Fruit fly (Drosophila melanogaster): ENCODE results near the gene Mis12.
A peak's percentile ranks its signal among the peaks of the same experiment; 100 is the strongest.

The Mis12 gene

DNA sequence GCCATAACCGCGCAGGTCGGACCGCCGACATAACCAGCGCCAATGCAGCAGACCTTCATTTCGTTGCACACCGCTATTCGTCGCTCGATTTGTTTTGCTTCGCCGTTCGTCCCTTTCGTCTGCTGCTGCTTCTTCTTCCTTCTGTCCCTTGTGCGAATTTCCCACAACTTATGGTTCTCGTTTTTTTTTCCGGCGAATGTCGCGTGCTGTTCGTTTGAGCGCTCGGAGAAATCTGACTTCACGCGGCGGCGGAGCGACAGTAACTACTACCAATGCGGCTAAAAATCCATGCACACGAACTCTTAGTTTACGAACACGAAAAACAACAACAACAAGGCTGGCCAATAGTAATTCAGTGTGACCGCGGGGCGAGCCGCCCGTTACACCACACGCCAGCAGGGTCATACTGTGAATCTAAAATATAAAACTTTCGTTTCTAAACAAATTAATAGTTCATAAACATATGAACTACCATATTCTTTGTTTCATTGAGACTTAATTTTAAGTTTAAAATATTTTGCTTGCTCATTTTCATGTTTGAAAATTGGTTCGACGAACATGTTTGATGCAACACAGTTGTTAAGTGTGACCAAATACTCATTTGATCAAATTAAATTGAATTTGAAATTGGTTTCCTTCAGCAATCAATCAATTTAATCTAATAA lies 4.2 kb downstream of the Mis12 start, which contains the start of gene sgl:
sgl (minus strand) TSS at position 271 of the 665 bp plus-strand sequence.
- TF ChIP-seq noc (tag; optimal IDR thresholded peaks at IDR 0.05) = peak; percentile 50

DNA sequence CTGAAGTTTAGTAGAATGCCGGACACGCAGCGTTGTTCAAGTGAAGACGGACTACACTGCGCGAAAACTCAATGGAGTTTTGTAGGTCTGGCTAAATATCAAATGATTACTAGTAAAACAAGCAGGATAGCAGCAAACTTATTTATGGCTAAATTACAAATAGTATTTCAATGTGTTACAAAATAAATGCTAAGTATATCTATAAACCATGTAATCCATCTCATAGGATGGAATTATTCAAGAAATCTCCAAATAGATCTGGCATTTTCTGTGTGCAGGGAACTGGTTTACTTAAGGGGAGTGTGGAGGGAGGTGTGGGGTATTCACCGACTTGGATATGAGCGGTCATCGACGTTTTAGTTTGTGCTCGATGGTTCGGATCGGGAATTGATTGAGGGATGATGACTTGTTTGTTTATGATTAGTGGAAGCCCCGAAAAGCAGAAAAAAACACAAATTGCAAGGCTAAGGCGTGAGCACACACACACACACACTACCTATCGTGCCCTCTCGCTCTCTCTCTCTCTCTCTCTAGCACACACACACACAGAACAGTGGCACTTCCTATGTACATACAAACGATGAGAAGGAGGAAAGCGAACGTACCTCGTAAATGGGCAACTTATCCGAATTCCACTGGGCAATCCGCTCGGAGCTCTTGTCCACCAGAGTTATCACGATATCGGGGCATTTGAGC lies 4.9 kb downstream of the Mis12 start:
- peak; percentile 42 for TF ChIP-seq noc (tag; optimal IDR thresholded peaks at IDR 0.05)

- no peak for TF ChIP-seq noc (tag; optimal IDR thresholded peaks at IDR 0.05)
Observed at dm6 chr3L:6963175-6963574, 5.7 kb downstream of the Mis12 start.

dm6 chr3L:6961992-6962570 lies 6.8 kb downstream of the Mis12 start:
- TF ChIP-seq noc (tag; optimal IDR thresholded peaks at IDR 0.05) = no peak

DNA sequence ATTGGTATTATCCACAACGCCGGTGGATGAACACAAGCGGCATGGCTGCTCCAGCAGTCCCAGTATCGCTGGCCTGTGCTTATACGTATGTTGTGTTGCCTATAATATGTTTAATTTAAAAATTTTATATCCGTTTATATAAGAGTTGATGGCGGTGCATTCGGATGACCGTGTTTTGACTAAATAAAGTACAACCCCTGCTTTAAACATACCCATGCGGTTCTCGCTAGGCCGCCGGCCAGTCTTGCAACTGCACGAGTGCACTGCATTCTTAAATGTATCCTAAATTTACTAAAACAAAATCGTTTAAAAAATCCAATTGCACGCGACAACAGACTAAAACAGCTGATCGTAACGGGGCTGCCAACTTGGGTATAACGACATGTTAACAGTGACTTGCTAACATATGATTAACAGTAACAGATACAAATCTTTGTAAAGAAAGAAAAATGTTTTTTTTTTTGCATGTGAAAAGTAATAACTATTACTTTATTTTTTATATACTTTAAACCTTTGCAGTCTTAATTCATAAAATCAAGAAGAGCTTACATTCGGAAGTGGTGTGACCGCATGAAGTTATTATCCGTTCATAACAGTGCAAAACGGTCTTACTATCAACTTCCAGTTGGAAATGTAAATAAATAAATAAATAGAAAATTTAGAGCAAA lies 11.0 kb downstream of the Mis12 start, which contains the start of the genes Uqcc1 and Surf1:
Uqcc1 (minus strand) TSS at position 356 of the 668 bp plus-strand sequence.
Surf1 (plus strand) TSS at position 594 of the 668 bp plus-strand sequence.
- no peak for TF ChIP-seq noc (tag; optimal IDR thresholded peaks at IDR 0.05)

- TF ChIP-seq noc (tag; optimal IDR thresholded peaks at IDR 0.05) = peak; percentile 89
Observed at dm6 chr3L:6955254-6956229, 13.3 kb downstream of the Mis12 start, which contains the start of the genes CG10077 and CG9948. CG10077 (minus strand) TSS chr3L:6955904. CG9948 (plus strand) TSS chr3L:6955991.

DNA sequence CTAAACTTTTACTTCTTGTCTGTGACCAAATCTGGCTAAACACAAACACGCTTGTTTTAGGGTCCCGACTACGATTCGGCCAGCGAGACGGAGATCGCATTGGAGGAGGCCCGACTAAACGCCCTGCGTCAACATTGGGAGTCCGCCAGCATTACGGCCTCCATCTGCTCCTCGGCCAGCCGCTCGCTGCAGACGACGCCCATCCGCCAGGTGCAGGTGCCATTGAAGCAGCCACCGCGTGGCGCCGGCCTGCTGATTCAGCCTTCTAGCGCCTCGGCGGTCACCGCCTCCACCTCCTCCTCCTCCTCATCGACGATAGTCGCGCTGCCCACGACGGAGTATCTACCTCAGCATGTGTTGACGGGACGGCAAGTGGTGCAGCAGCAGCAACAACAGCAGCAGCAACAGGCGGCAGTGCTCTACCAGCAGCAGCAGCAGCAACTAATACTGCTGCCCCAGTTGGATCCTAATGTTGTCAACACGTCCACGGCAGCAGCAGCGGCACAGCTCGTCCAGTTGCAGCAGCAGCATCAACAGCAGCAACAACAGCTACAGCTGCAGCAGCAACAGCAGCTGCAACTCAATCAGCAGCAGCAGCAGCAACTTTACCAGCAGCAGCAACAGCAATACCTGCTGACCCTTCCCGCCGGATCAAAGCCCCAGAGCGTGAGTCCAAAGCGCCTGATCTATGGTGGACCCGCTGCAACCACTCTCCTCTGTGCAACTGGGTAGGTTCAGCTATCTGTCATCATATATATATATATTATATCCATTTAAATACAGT lies 21.5 kb downstream of the Mis12 start:
- TF ChIP-seq noc (tag; optimal IDR thresholded peaks at IDR 0.05) = no peak

DNA sequence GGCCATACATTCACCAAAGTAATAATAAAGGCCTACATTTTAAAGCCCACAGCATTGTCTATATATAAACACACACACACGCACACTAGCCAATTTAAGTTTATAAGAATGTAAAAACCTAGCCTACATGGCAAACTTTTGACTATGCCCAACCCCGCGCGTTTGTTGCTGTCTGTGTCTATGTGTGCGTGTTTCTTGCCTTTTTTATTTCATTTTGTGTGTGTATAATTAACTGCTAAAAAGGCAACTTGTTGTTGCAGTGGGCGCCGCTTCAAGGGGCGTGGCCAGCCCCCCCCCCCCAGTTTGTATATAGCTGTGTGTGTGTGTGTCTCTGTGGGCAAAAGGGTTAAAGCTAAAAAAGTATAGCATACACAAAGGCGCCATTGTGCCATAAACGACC lies 23.5 kb downstream of the Mis12 start:
- no peak for TF ChIP-seq noc (tag; optimal IDR thresholded peaks at IDR 0.05)

dm6 chr3L:6943948-6944319 lies 24.9 kb downstream of the Mis12 start:
- no peak for TF ChIP-seq noc (tag; optimal IDR thresholded peaks at IDR 0.05)

- TF ChIP-seq noc (tag; optimal IDR thresholded peaks at IDR 0.05) = no peak
Observed at dm6 chr3L:6943204-6943947, 25.5 kb downstream of the Mis12 start.

DNA sequence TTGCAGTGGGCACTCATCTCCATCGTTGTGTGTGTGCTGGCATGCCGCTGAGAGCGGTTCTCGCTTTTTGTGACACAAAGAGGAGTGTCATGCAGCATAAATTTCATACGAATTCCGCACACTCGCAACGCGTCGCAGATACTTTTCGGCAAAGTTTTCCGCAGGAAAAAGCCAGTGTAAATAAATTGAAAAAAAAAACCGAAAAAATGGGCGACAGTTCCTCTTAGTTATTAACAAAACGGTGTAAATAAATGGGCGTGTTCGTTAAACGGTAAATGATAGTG lies 26.1 kb downstream of the Mis12 start, which contains the start of gene tow:
tow (plus strand) TSS at position 26 of the 284 bp plus-strand sequence.
- no peak for TF ChIP-seq noc (tag; optimal IDR thresholded peaks at IDR 0.05)

dm6 chr3L:6942103-6942830 lies 26.6 kb downstream of the Mis12 start:
- no peak for TF ChIP-seq noc (tag; optimal IDR thresholded peaks at IDR 0.05)

DNA sequence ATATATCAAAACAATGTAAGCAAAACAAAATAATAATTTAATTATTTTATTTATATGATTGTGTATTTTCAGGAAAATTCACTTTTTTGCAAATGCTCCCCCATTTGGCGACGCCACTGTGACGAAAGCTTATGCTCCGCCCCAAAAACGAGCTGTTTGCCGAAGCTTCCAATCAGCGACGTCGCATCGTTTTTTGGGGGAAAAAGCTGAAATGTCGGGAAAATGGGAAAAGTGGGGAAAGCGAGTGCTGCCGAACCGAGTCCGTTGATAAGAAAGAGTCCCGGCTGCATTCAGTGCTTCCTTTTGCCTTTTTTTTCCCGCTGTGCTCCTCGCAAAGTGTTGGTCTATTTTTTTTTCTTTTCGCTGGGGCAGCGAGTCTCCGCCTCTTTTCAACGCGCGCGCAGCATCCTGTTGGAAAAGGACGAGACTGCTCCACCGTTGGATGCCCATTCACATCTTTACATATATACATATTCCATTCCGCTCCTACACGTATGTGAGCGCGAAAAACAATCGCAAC lies 34.0 kb downstream of the Mis12 start:
- TF ChIP-seq noc (tag; optimal IDR thresholded peaks at IDR 0.05) = no peak

Data from whole organism, larva.